Worm (Caenorhabditis elegans) whole organism, L1 larva: ENCODE measurements around the gene Y39A1C.1.
A peak's percentile ranks its signal among the peaks of the same experiment; 100 is the strongest.

Experiments
- C04F5.9 ChIP-seq: sonication (generic microtip); optimal IDR thresholded peaks from 2 replicates; lab custom pipeline; 2016; ENCODE audit warnings: missing genetic modification characterization, missing compliant biosample characterization
- C16A3.4 ChIP-seq: fragments of 150-350 bp; optimal IDR thresholded peaks from 2 replicates; lab custom pipeline; 2014; ENCODE audit warnings: missing biosample characterization, missing genetic modification characterization
- C34B4.2 ChIP-seq: sonication (generic microtip); optimal IDR thresholded peaks from 2 replicates; lab custom pipeline; 2017; ENCODE audit warnings: mild to moderate bottlenecking, missing genetic modification characterization, missing compliant biosample characterization
- F16B12.6 ChIP-seq: fragments of 150-350 bp; optimal IDR thresholded peaks from 2 replicates; lab custom pipeline; 2014; ENCODE audit warnings: missing biosample characterization, missing genetic modification characterization
- Y116A8C.19 ChIP-seq: sonication (generic microtip); optimal IDR thresholded peaks from 2 replicates; lab custom pipeline; 2016; ENCODE audit warnings: missing compliant biosample characterization, missing genetic modification characterization, borderline replicate concordance
- alr-1 ChIP-seq: fragments of 200-800 bp; sonication (Bioruptor generic); optimal IDR thresholded peaks from 2 replicates; lab custom pipeline; 2018; ENCODE audit warnings: borderline replicate concordance, mild to moderate bottlenecking, missing genetic modification characterization, missing compliant biosample characterization
- aly-2 ChIP-seq: fragments of 150-350 bp; optimal IDR thresholded peaks from 2 replicates; lab custom pipeline; 2014; ENCODE audit warnings: missing biosample characterization, missing genetic modification characterization
- ama-1 ChIP-seq: fragments of 150-350 bp; optimal IDR thresholded peaks from 2 replicates; lab custom pipeline; 2014
- blmp-1 ChIP-seq: fragments of 150-350 bp; optimal IDR thresholded peaks from 2 replicates; lab custom pipeline; 2014; ENCODE audit warnings: missing biosample characterization, missing genetic modification characterization
- ceh-63 ChIP-seq: fragments of 200-800 bp; sonication (Bioruptor generic); optimal IDR thresholded peaks from 2 replicates; lab custom pipeline; 2018; ENCODE audit warnings: mild to moderate bottlenecking, missing genetic modification characterization, missing compliant biosample characterization
- ceh-82 ChIP-seq, 3 experiments: fragments of 150-350 bp in 1 of 3; sonication (generic microtip) in 2 of 3; optimal IDR thresholded peaks; 2 replicates each; lab custom pipeline; 2014 to 2017; ENCODE audit warnings: missing biosample characterization in 3 of 3, missing genetic modification characterization in 3 of 3
- ceh-88 ChIP-seq: fragments of 200-800 bp; sonication (Bioruptor generic); IDR thresholded peaks from 2 replicates; pipeline ENCODE4 v1.3.6; 2022; ENCODE audit warnings: missing genetic modification characterization, missing compliant biosample characterization
- ces-1 ChIP-seq: fragments of 150-350 bp; optimal IDR thresholded peaks from 2 replicates; lab custom pipeline; 2014; ENCODE audit warnings: missing biosample characterization, missing genetic modification reagents, missing genetic modification characterization
- dsc-1 ChIP-seq: sonication (generic microtip); optimal IDR thresholded peaks from 2 replicates; lab custom pipeline; 2016; ENCODE audit warnings: mild to moderate bottlenecking, missing genetic modification characterization, missing compliant biosample characterization
- efl-1 ChIP-seq, 4 experiments: fragments of 150-350 bp; optimal IDR thresholded peaks in 3 of 4; peaks in 1 of 4; 1 replicate in 1 of 4; 2 replicates in 3 of 4; lab custom pipeline; 2014; ENCODE audit warnings: missing biosample characterization in 2 of 4, missing genetic modification characterization in 2 of 4, missing genetic modification reagents in 2 of 4
- egl-13 ChIP-seq: sonication (generic microtip); optimal IDR thresholded peaks from 2 replicates; lab custom pipeline; 2016; ENCODE audit warnings: missing genotype, missing genetic modification reagents, missing genetic modification characterization, missing compliant biosample characterization
- egl-27 ChIP-seq, 2 experiments: fragments of 150-350 bp in 1 of 2; sonication (generic microtip); optimal IDR thresholded peaks; 3 replicates each; lab custom pipeline; 2017 to 2018; ENCODE audit warnings: missing biosample characterization in 2 of 2, missing genetic modification characterization in 2 of 2, missing genetic modification reagents in 2 of 2
- elt-2 ChIP-seq: sonication (generic microtip); optimal IDR thresholded peaks from 2 replicates; lab custom pipeline; 2016; ENCODE audit warnings: missing genetic modification characterization, mild to moderate bottlenecking, inconsistent platforms, missing compliant biosample characterization, missing genetic modification reagents
- elt-3 ChIP-seq, 6 experiments: fragments of 150-350 bp in 1 of 6; sonication (generic microtip); optimal IDR thresholded peaks; 2 replicates each; lab custom pipeline; 2017 to 2018; ENCODE audit warnings: missing biosample characterization in 6 of 6, missing genetic modification characterization in 6 of 6, inconsistent platforms in 1 of 6
- ets-5 ChIP-seq: fragments of 200-800 bp; sonication (Bioruptor generic); IDR thresholded peaks from 2 replicates; pipeline ENCODE4 v1.3.6; 2022; ENCODE audit warnings: missing genetic modification characterization, missing compliant biosample characterization
- fos-1 ChIP-seq: fragments of 150-350 bp; optimal IDR thresholded peaks from 2 replicates; lab custom pipeline; 2014; ENCODE audit warnings: missing biosample characterization, missing genetic modification characterization
- grh-1 ChIP-seq: fragments of 200-800 bp; sonication (Bioruptor generic); IDR thresholded peaks from 2 replicates; pipeline ENCODE4 v1.3.6; 2022; ENCODE audit warnings: missing genetic modification reagents, missing genetic modification characterization, missing compliant biosample characterization
- hlh-4 ChIP-seq: sonication (generic microtip); optimal IDR thresholded peaks from 2 replicates; lab custom pipeline; 2016; ENCODE audit warnings: mild to moderate bottlenecking, missing genetic modification characterization, missing compliant biosample characterization
- hpl-2 ChIP-seq: fragments of 150-350 bp; optimal IDR thresholded peaks from 2 replicates; lab custom pipeline; 2014; ENCODE audit warnings: missing biosample characterization, missing genetic modification reagents, missing genetic modification characterization
- irx-1 ChIP-seq: sonication (generic microtip); optimal IDR thresholded peaks from 2 replicates; lab custom pipeline; 2016; ENCODE audit warnings: missing genetic modification characterization, missing compliant biosample characterization
- lin-15B ChIP-seq: fragments of 150-350 bp; sonication (generic microtip); optimal IDR thresholded peaks from 3 replicates; lab custom pipeline; 2014; ENCODE audit warnings: missing biosample characterization, missing genetic modification characterization
- lin-35 ChIP-seq, 2 experiments: fragments of 150-350 bp; optimal IDR thresholded peaks; 2 replicates each; lab custom pipeline; 2014; ENCODE audit warnings: missing biosample characterization in 2 of 2, missing genetic modification characterization in 2 of 2, missing genetic modification reagents in 2 of 2
- lin-39 ChIP-seq: fragments of 150-350 bp; optimal IDR thresholded peaks from 2 replicates; lab custom pipeline; 2014; ENCODE audit warnings: missing biosample characterization, missing genetic modification reagents, missing genetic modification characterization
- lir-3 ChIP-seq: sonication (generic microtip); optimal IDR thresholded peaks from 2 replicates; lab custom pipeline; 2016; ENCODE audit warnings: mild to moderate bottlenecking, missing genetic modification characterization, moderate library complexity, missing compliant biosample characterization; ENCODE audit not compliant: poor library complexity
- mab-9 ChIP-seq: fragments of 200-800 bp; sonication (Bioruptor generic); IDR thresholded peaks from 2 replicates; pipeline ENCODE4 v1.3.6; 2022; ENCODE audit warnings: missing genetic modification reagents, missing genetic modification characterization, missing compliant biosample characterization
- mef-2 ChIP-seq: fragments of 150-350 bp; optimal IDR thresholded peaks from 2 replicates; lab custom pipeline; 2014; ENCODE audit warnings: missing biosample characterization, missing genetic modification characterization
- mep-1 ChIP-seq: fragments of 150-350 bp; optimal IDR thresholded peaks from 2 replicates; lab custom pipeline; 2014; ENCODE audit warnings: missing biosample characterization, missing genetic modification characterization
- nhr-11 ChIP-seq: fragments of 150-350 bp; optimal IDR thresholded peaks from 2 replicates; lab custom pipeline; 2014; ENCODE audit warnings: missing biosample characterization, missing genetic modification characterization
- nhr-12 ChIP-seq: sonication (generic microtip); optimal IDR thresholded peaks from 2 replicates; lab custom pipeline; 2017; ENCODE audit warnings: missing biosample characterization, missing genetic modification characterization
- nhr-20 ChIP-seq: sonication (generic microtip); optimal IDR thresholded peaks from 2 replicates; lab custom pipeline; 2016; ENCODE audit warnings: mild to moderate bottlenecking, missing genetic modification characterization, missing compliant biosample characterization
- nhr-237 ChIP-seq: fragments of 150-350 bp; optimal IDR thresholded peaks from 2 replicates; lab custom pipeline; 2014; ENCODE audit warnings: missing biosample characterization, missing genetic modification characterization
- nhr-28 ChIP-seq: fragments of 150-350 bp; optimal IDR thresholded peaks from 2 replicates; lab custom pipeline; 2014; ENCODE audit warnings: missing biosample characterization, missing genetic modification characterization
- nhr-47 ChIP-seq: sonication (generic microtip); optimal IDR thresholded peaks from 2 replicates; lab custom pipeline; 2016; ENCODE audit warnings: mild to moderate bottlenecking, missing genetic modification characterization, moderate library complexity, missing compliant biosample characterization
- nhr-71 ChIP-seq: sonication (generic microtip); optimal IDR thresholded peaks from 2 replicates; lab custom pipeline; 2016; ENCODE audit warnings: mild to moderate bottlenecking, missing genetic modification characterization, moderate library complexity, missing compliant biosample characterization
- nhr-76 ChIP-seq: sonication (generic microtip); optimal IDR thresholded peaks from 2 replicates; lab custom pipeline; 2017; ENCODE audit warnings: missing biosample characterization, missing genetic modification characterization
- nhr-77 ChIP-seq: fragments of 150-350 bp; optimal IDR thresholded peaks from 2 replicates; lab custom pipeline; 2014; ENCODE audit warnings: missing biosample characterization, missing genetic modification characterization
- nhr-84 ChIP-seq: sonication (generic microtip); optimal IDR thresholded peaks from 2 replicates; lab custom pipeline; 2017; ENCODE audit warnings: missing biosample characterization, missing genetic modification characterization
- skn-1 ChIP-seq: fragments of 150-350 bp; optimal IDR thresholded peaks from 2 replicates; lab custom pipeline; 2014; ENCODE audit warnings: missing biosample characterization, missing genetic modification characterization
- snu-23 ChIP-seq: sonication (generic microtip); optimal IDR thresholded peaks from 2 replicates; lab custom pipeline; 2016; ENCODE audit warnings: missing genetic modification characterization, missing compliant biosample characterization
- tbx-2 ChIP-seq: sonication (generic microtip); optimal IDR thresholded peaks from 2 replicates; lab custom pipeline; 2016; ENCODE audit warnings: missing genetic modification characterization, missing compliant biosample characterization
- unc-130 ChIP-seq: fragments of 150-350 bp; optimal IDR thresholded peaks from 2 replicates; lab custom pipeline; 2017; ENCODE audit warnings: missing biosample characterization, missing genetic modification characterization, inconsistent platforms
- unc-30 ChIP-seq: sonication (generic microtip); optimal IDR thresholded peaks from 2 replicates; lab custom pipeline; 2017; ENCODE audit warnings: missing biosample characterization, missing genetic modification characterization
- unc-62 ChIP-seq: fragments of 150-350 bp; optimal IDR thresholded peaks from 2 replicates; lab custom pipeline; 2014; ENCODE audit warnings: missing biosample characterization, missing genetic modification reagents, missing genetic modification characterization
- unc-86 ChIP-seq: sonication (generic microtip); optimal IDR thresholded peaks from 2 replicates; lab custom pipeline; 2016; ENCODE audit warnings: missing genetic modification characterization, missing compliant biosample characterization
- vab-15 ChIP-seq: sonication (generic microtip); optimal IDR thresholded peaks from 2 replicates; lab custom pipeline; 2017; ENCODE audit warnings: missing genotype, mild to moderate bottlenecking, missing genetic modification characterization, missing compliant biosample characterization
- zag-1 ChIP-seq: fragments of 150-350 bp; optimal IDR thresholded peaks from 2 replicates; lab custom pipeline; 2014; ENCODE audit warnings: missing biosample characterization, missing genetic modification characterization
- zip-4 ChIP-seq: fragments of 200-800 bp; sonication (Bioruptor generic); optimal IDR thresholded peaks from 2 replicates; lab custom pipeline; 2018; ENCODE audit warnings: mild to moderate bottlenecking, missing genetic modification characterization, moderate library complexity, missing compliant biosample characterization
- ztf-11 ChIP-seq, 2 experiments: sonication (generic microtip); optimal IDR thresholded peaks; 2 replicates each; lab custom pipeline; 2016 to 2017; ENCODE audit warnings: missing genetic modification characterization in 2 of 2, missing biosample characterization in 1 of 2, missing compliant biosample characterization in 1 of 2

Y39A1C.1 gene

ce11 chrIII:10848858-10849257, 6.4 kb upstream of the Y39A1C.1 start, which contains the start of the genes fbxb-85 and hex-3 (continued):
- TF ChIP-seq hlh-4 (tag; lab: Kevin White, UChicago): no peak
- peak; percentile 98 for TF ChIP-seq mep-1
- TF ChIP-seq zip-4 (GFP tag; lab: Kevin White, UChicago): peak; percentile 87
- TF ChIP-seq fos-1 (tag; lab: Kevin White, UChicago): peak; percentile 94
- no peak for TF ChIP-seq ces-1 (GFP tag; lab: Kevin White, UChicago)
- peak; percentile 94 for TF ChIP-seq lin-39 (tag; lab: Kevin White, UChicago)
- TF ChIP-seq unc-130 (tag; lab: Kevin White, UChicago): peak; percentile 97
- TF ChIP-seq hpl-2: peak; percentile 78
- peak; percentile 89 for TF ChIP-seq nhr-11
- peak; percentile 81 for TF ChIP-seq blmp-1 (tag; lab: Kevin White, UChicago)
- no peak for TF ChIP-seq nhr-12 (tag; lab: Kevin White, UChicago)
- peak; percentile 84 for TF ChIP-seq elt-2 (tag; lab: Kevin White, UChicago)
- TF ChIP-seq snu-23 (GFP tag; lab: Kevin White, UChicago): peak; percentile 99
- TF ChIP-seq C16A3.4 (tag; lab: Kevin White, UChicago): peak; percentile 94
- TF ChIP-seq grh-1 (GFP tag; lab: Robert Waterston, UW): peak; percentile 94
- TF ChIP-seq lin-35 (GFP tag; optimal IDR thresholded peaks at IDR 0.05; lab: Kevin White, UChicago): peak; percentile 90 to 96
- TF ChIP-seq elt-3 (tag; optimal IDR thresholded peaks at IDR 0.05; lab: Kevin White, UChicago): peak in 4 of 6 experiments; percentile 10 to 92 (median 72)
- TF ChIP-seq skn-1 (tag; lab: Kevin White, UChicago): peak; percentile 84
- TF ChIP-seq ceh-82 (tag; optimal IDR thresholded peaks at IDR 0.05; lab: Kevin White, UChicago): peak; percentile 95 to 96 (median 96)
- TF ChIP-seq zag-1: peak; percentile 92
- no peak for TF ChIP-seq nhr-84 (tag; lab: Kevin White, UChicago)
- TF ChIP-seq ztf-11 (tag; optimal IDR thresholded peaks at IDR 0.05; lab: Kevin White, UChicago): peak in 1 of 2 experiments; percentile 90
- TF ChIP-seq egl-27 (tag; optimal IDR thresholded peaks at IDR 0.05; lab: Kevin White, UChicago): peak; percentile 37 to 70
- peak; percentile 89 for TF ChIP-seq lir-3
- TF ChIP-seq efl-1 (optimal IDR thresholded peaks at IDR 0.05; lab: Kevin White, UChicago): peak; percentile 91 to 96
- TF ChIP-seq efl-1 (GFP tag; optimal IDR thresholded peaks at IDR 0.05 in 1 of 2; lab: Kevin White, UChicago): peak; percentile 90 to 99
- peak; percentile 95 for TF ChIP-seq irx-1 (tag; lab: Kevin White, UChicago)
- peak; percentile 72 for TF ChIP-seq ama-1 (lab: Kevin White, UChicago)
- no peak for TF ChIP-seq ceh-63 (GFP tag; lab: Kevin White, UChicago)
- TF ChIP-seq unc-62 (GFP tag; lab: Kevin White, UChicago): peak; percentile 5
- TF ChIP-seq mef-2 (tag; lab: Kevin White, UChicago): peak; percentile 63
- TF ChIP-seq nhr-237 (tag; lab: Kevin White, UChicago): peak; percentile 81
- TF ChIP-seq ets-5 (GFP tag; lab: Robert Waterston, UW): 0 out of 2 replicates have a peak, but pooled peaks have one; percentile 80
- peak; percentile 98 for TF ChIP-seq dsc-1
- TF ChIP-seq nhr-20 (tag; lab: Kevin White, UChicago): peak; percentile 95
- TF ChIP-seq tbx-2: peak; percentile 98
- TF ChIP-seq aly-2 (tag; lab: Kevin White, UChicago): peak; percentile 94
- TF ChIP-seq nhr-77: peak; percentile 90
- peak; percentile 86 for TF ChIP-seq C04F5.9 (tag; lab: Kevin White, UChicago)
- peak; percentile 91 for TF ChIP-seq mab-9 (GFP tag; lab: Robert Waterston, UW)
- no peak for TF ChIP-seq alr-1 (tag; lab: Kevin White, UChicago)
- peak; percentile 66 for TF ChIP-seq C34B4.2 (tag; lab: Kevin White, UChicago)
- peak; percentile 97 for TF ChIP-seq nhr-71 (tag; lab: Kevin White, UChicago)
- TF ChIP-seq nhr-47 (tag; lab: Kevin White, UChicago): peak; percentile 98
- no peak for TF ChIP-seq nhr-28
- TF ChIP-seq unc-86: peak; percentile 96
- peak; percentile 29 for TF ChIP-seq vab-15 (tag; lab: Kevin White, UChicago)
- peak; percentile 89 for TF ChIP-seq ceh-88 (GFP tag; lab: Robert Waterston, UW)
- TF ChIP-seq nhr-76 (tag; lab: Kevin White, UChicago): peak; percentile 43
- TF ChIP-seq Y116A8C.19 (tag; lab: Kevin White, UChicago): peak; percentile 55
- TF ChIP-seq lin-15B (tag; lab: Kevin White, UChicago): peak; percentile 90
- TF ChIP-seq egl-13 (tag; lab: Kevin White, UChicago): peak; percentile 92
- TF ChIP-seq unc-30: peak; percentile 79
- TF ChIP-seq F16B12.6 (tag; lab: Kevin White, UChicago): peak; percentile 75
